Fruit fly (Drosophila melanogaster): ENCODE measurements around the gene Rab1.
A peak's percentile ranks its signal among the peaks of the same experiment; 100 is the strongest.

Gene Rab1

dm6 chr3R:21224230-21224629 is 44.6 kb downstream of the Rab1 start (continued):
- TF ChIP-seq CG9932 (GFP tag; IDR thresholded peaks at IDR 0.05) = peak; percentile 38; the same call in 1 of the 2 replicates
- TF ChIP-seq Gug (GFP tag; IDR thresholded peaks at IDR 0.05) = 0 out of 4 replicates have a peak, but pooled peaks have one; percentile 14
- TF ChIP-seq rib (GFP tag; IDR thresholded peaks at IDR 0.05) = peak; percentile 67; the same call in 1 of the 2 replicates
- TF ChIP-seq CG15269 (tag; optimal IDR thresholded peaks at IDR 0.05) = peak; percentile 36
- TF ChIP-seq slbo (GFP tag; IDR thresholded peaks at IDR 0.05) = no peak
- no peak for TF ChIP-seq fd64A (GFP tag; optimal IDR thresholded peaks at IDR 0.05)
- TF ChIP-seq hkb (optimal IDR thresholded peaks at IDR 0.05) = no peak
- TF ChIP-seq hkb (GFP tag; IDR thresholded peaks at IDR 0.05) = peak; percentile 66
- peak; percentile 59 to 71 for TF ChIP-seq Trl (optimal IDR thresholded peaks at IDR 0.05)
- no peak for TF ChIP-seq Trl (GFP tag; optimal IDR thresholded peaks at IDR 0.05)
- peak; percentile 20 for TF ChIP-seq gcm (GFP tag; optimal IDR thresholded peaks at IDR 0.05)
- peak; percentile 20; the same call in 1 of the 2 replicates for TF ChIP-seq CG16779 (GFP tag; IDR thresholded peaks at IDR 0.05)
- TF ChIP-seq CG3847 (GFP tag; IDR thresholded peaks at IDR 0.05) = 0 out of 2 replicates have a peak, but pooled peaks have one; percentile 26
- TF ChIP-seq chm (GFP tag; IDR thresholded peaks at IDR 0.05) = no peak
- TF ChIP-seq D (optimal IDR thresholded peaks at IDR 0.05) = no peak
- no peak for TF ChIP-seq D (GFP tag; optimal IDR thresholded peaks at IDR 0.05)
- peak; percentile 18; the same call in 1 of the 3 replicates for TF ChIP-seq CG34422 (GFP tag; IDR thresholded peaks at IDR 0.05)
- TF ChIP-seq wdn (GFP tag; IDR thresholded peaks at IDR 0.05) = no peak
- TF ChIP-seq CG14014 (GFP tag; IDR thresholded peaks at IDR 0.05) = 0 out of 2 replicates have a peak, but pooled peaks have one; percentile 46

- TF ChIP-seq CG18011 (GFP tag; optimal IDR thresholded peaks at IDR 0.05) = peak; percentile 27
- TF ChIP-seq vfl (GFP tag; optimal IDR thresholded peaks at IDR 0.05) = peak; percentile 74
- peak; percentile 75 for TF ChIP-seq bcd (GFP tag; optimal IDR thresholded peaks at IDR 0.05)
- TF ChIP-seq schlank (tag; optimal IDR thresholded peaks at IDR 0.05) = peak; percentile 32
- no peak for TF ChIP-seq Eip74EF (GFP tag; optimal IDR thresholded peaks at IDR 0.05)
- TF ChIP-seq zen2 (GFP tag; IDR thresholded peaks at IDR 0.05; ENCODE audit: partially characterized antibody) = peak; percentile 74
- peak; percentile 71 for TF ChIP-seq CG1792 (GFP tag; optimal IDR thresholded peaks at IDR 0.05)
- peak; percentile 92 for TF ChIP-seq Rfx (GFP tag; IDR thresholded peaks at IDR 0.05)
- TF ChIP-seq CG15514 (GFP tag; optimal IDR thresholded peaks at IDR 0.05) = peak; percentile 85
- TF ChIP-seq CG31224 (GFP tag; IDR thresholded peaks at IDR 0.05) = peak; percentile 53
- peak; percentile 76 for TF ChIP-seq CG7963 (GFP tag; IDR thresholded peaks at IDR 0.05; ENCODE audit: partially characterized antibody)
- TF ChIP-seq CG15073 (GFP tag; optimal IDR thresholded peaks at IDR 0.05) = no peak
- TF ChIP-seq fd3F (GFP tag; optimal IDR thresholded peaks at IDR 0.05) = peak; percentile 31
- TF ChIP-seq CG11398 (GFP tag; optimal IDR thresholded peaks at IDR 0.05) = peak; percentile 57
- peak; percentile 60 for TF ChIP-seq CoRest (tag; optimal IDR thresholded peaks at IDR 0.05)
- peak; percentile 44 for TF ChIP-seq CG7839 (tag; optimal IDR thresholded peaks at IDR 0.05)
- TF ChIP-seq CG13287 (GFP tag; IDR thresholded peaks at IDR 0.05; ENCODE audit: partially characterized antibody) = peak; percentile 86
- peak; percentile 67 for TF ChIP-seq Xrp1 (GFP tag; IDR thresholded peaks at IDR 0.05)
- peak; percentile 54; the same call in 1 of the 2 replicates for TF ChIP-seq CG9215 (GFP tag; IDR thresholded peaks at IDR 0.05)
- TF ChIP-seq Vsx1 (GFP tag; optimal IDR thresholded peaks at IDR 0.05) = no peak
- no peak for TF ChIP-seq yki (optimal IDR thresholded peaks at IDR 0.05)
- peak; percentile 79 for TF ChIP-seq CG10543 (GFP tag; optimal IDR thresholded peaks at IDR 0.05)
- no peak for TF ChIP-seq CG4730 (GFP tag; IDR thresholded peaks at IDR 0.05)
- TF ChIP-seq CG13624 (GFP tag; optimal IDR thresholded peaks at IDR 0.05) = peak; percentile 87
- no peak for TF ChIP-seq Hr78 (GFP tag; optimal IDR thresholded peaks at IDR 0.05)
- peak; percentile 50 for TF ChIP-seq Hr3 (GFP tag; optimal IDR thresholded peaks at IDR 0.05)
- TF ChIP-seq CG12659 (GFP tag; optimal IDR thresholded peaks at IDR 0.05) = peak; percentile 88
- TF ChIP-seq az2 (GFP tag; optimal IDR thresholded peaks at IDR 0.05) = peak; percentile 44
- TF ChIP-seq nerfin-2 (GFP tag; IDR thresholded peaks at IDR 0.05; ENCODE audit: partially characterized antibody) = peak; percentile 79
- peak; percentile 56 for TF ChIP-seq CG16863 (GFP tag; optimal IDR thresholded peaks at IDR 0.05)
- no peak for TF ChIP-seq Tbp (GFP tag; optimal IDR thresholded peaks at IDR 0.05)
- peak; percentile 72 for TF ChIP-seq ken (GFP tag; IDR thresholded peaks at IDR 0.05)
Observed at dm6 chr3R:21223453-21224057, 45.3 kb downstream of the Rab1 start, which contains the start of the genes CG3337 and Nelf-A. TSS of gene CG3337 (minus strand) at chr3R:21223584. TSS of gene Nelf-A (plus strand) at chr3R:21223704.

Measured in whole organism, embryonic.